Fruit fly (Drosophila melanogaster) whole organism, wandering third instar larva: ENCODE measurements around the gene Dph2.
A peak's percentile ranks its signal among the peaks of the same experiment; 100 is the strongest.

Experiments used
- Abd-B ChIP-seq: fragments of >200 bp; optimal IDR thresholded peaks from 2 replicates; lab custom pipeline; 2017; ENCODE audit warnings: missing biosample characterization, missing genetic modification characterization
- CG9705 ChIP-seq: fragments of 200-800 bp; sonication (Bioruptor generic); optimal IDR thresholded peaks from 2 replicates; lab custom pipeline; 2018; ENCODE audit warnings: missing biosample characterization, mild to moderate bottlenecking, missing genetic modification characterization
- CrebA ChIP-seq: fragments of 200-800 bp; sonication (Bioruptor generic); optimal IDR thresholded peaks from 2 replicates; lab custom pipeline; 2016; ENCODE audit warnings: missing biosample characterization, mild to moderate bottlenecking, missing genetic modification characterization, borderline replicate concordance
- Dfd ChIP-seq: fragments of >200 bp; optimal IDR thresholded peaks from 2 replicates; lab custom pipeline; 2017; ENCODE audit warnings: missing biosample characterization, missing genetic modification characterization
- Dif ChIP-seq: fragments of 200-275, 200-300 bp; sonication (Bioruptor generic); optimal IDR thresholded peaks from 2 replicates; lab custom pipeline; 2018; ENCODE audit warnings: missing biosample characterization, missing genetic modification characterization; ENCODE audit not compliant: partially characterized antibody
- GATAd ChIP-seq: sonication (Bioruptor generic); optimal IDR thresholded peaks from 2 replicates; lab custom pipeline; 2016; ENCODE audit warnings: missing biosample characterization, missing genetic modification characterization
- HLH106 ChIP-seq: fragments of 200-800 bp; optimal IDR thresholded peaks from 3 replicates; lab custom pipeline; 2019; ENCODE audit warnings: missing biosample characterization, mild to moderate bottlenecking, missing genetic modification characterization, moderate library complexity
- Hnf4 ChIP-seq: fragments of 200-800 bp; sonication (Bioruptor generic); optimal IDR thresholded peaks from 2 replicates; lab custom pipeline; 2016; ENCODE audit warnings: missing biosample characterization, mild to moderate bottlenecking, missing genetic modification characterization
- Hr78 ChIP-seq: fragments of >200 bp; optimal IDR thresholded peaks from 2 replicates; lab custom pipeline; 2017; ENCODE audit warnings: missing biosample characterization, missing genetic modification characterization
- Jra ChIP-seq: sonication (Bioruptor generic); optimal IDR thresholded peaks from 2 replicates; lab custom pipeline; 2016; ENCODE audit warnings: missing biosample characterization, missing genetic modification characterization
- Mio ChIP-seq: sonication (Bioruptor generic); optimal IDR thresholded peaks from 2 replicates; lab custom pipeline; 2016; ENCODE audit warnings: missing biosample characterization, missing genetic modification characterization
- Myc ChIP-seq: fragments of >200 bp; optimal IDR thresholded peaks from 2 replicates; lab custom pipeline; 2017
- OdsH ChIP-seq: fragments of 200-800 bp; sonication (Bioruptor generic); optimal IDR thresholded peaks from 2 replicates; lab custom pipeline; 2016; ENCODE audit warnings: missing biosample characterization, mild to moderate bottlenecking, missing genetic modification characterization
- Sp1 ChIP-seq: fragments of 200-800 bp; sonication (Bioruptor generic); optimal IDR thresholded peaks from 3 replicates; lab custom pipeline; 2019; ENCODE audit warnings: missing biosample characterization, mild to moderate bottlenecking, missing genetic modification characterization, moderate library complexity
- br ChIP-seq: fragments of 200-800 bp; sonication (Bioruptor generic); optimal IDR thresholded peaks from 2 replicates; lab custom pipeline; 2016; ENCODE audit warnings: missing biosample characterization, missing genetic modification characterization
- brk ChIP-seq: fragments of 200-800 bp; sonication (Bioruptor generic); optimal IDR thresholded peaks from 2 replicates; lab custom pipeline; 2016; ENCODE audit warnings: missing biosample characterization, mild to moderate bottlenecking, missing genetic modification characterization
- dsf ChIP-seq: sonication (Bioruptor generic); optimal IDR thresholded peaks from 2 replicates; lab custom pipeline; 2016; ENCODE audit warnings: missing biosample characterization, missing genetic modification characterization, borderline replicate concordance
- ey ChIP-seq: fragments of 200-800 bp; sonication (Bioruptor generic); optimal IDR thresholded peaks from 2 replicates; lab custom pipeline; 2016; ENCODE audit warnings: missing biosample characterization, missing genetic modification characterization
- foxo ChIP-seq, 2 experiments: fragments of 200-800 bp; sonication (Bioruptor generic); optimal IDR thresholded peaks; 2 replicates in 1 of 2; 3 replicates in 1 of 2; lab custom pipeline; 2016 to 2017; ENCODE audit warnings: missing biosample characterization in 2 of 2, missing genetic modification characterization in 2 of 2
- fru ChIP-seq: fragments of 200-800 bp; sonication (Bioruptor generic); optimal IDR thresholded peaks from 3 replicates; lab custom pipeline; 2016; ENCODE audit warnings: missing biosample characterization, mild to moderate bottlenecking, missing genetic modification characterization
- h ChIP-seq: fragments of 200-800 bp; sonication (Bioruptor generic); optimal IDR thresholded peaks from 3 replicates; lab custom pipeline; 2016; ENCODE audit warnings: missing biosample characterization, mild to moderate bottlenecking, missing genetic modification characterization
- jim ChIP-seq: fragments of 175-275, 200-325 bp; sonication (Bioruptor generic); optimal IDR thresholded peaks from 2 replicates; lab custom pipeline; 2016; ENCODE audit warnings: missing biosample characterization, mild to moderate bottlenecking, missing genetic modification characterization
- psq ChIP-seq: fragments of 200-800 bp; sonication (Bioruptor generic); optimal IDR thresholded peaks from 3 replicates; lab custom pipeline; 2017; ENCODE audit warnings: missing biosample characterization, mild to moderate bottlenecking, missing genetic modification characterization, moderate library complexity
- sage ChIP-seq: fragments of 200-800 bp; sonication (Bioruptor generic); optimal IDR thresholded peaks from 2 replicates; lab custom pipeline; 2016; ENCODE audit warnings: missing biosample characterization, mild to moderate bottlenecking, missing genetic modification characterization
- sv ChIP-seq: fragments of 200-800 bp; sonication (Bioruptor generic); optimal IDR thresholded peaks from 3 replicates; lab custom pipeline; 2016; ENCODE audit warnings: missing biosample characterization, missing genetic modification characterization
- usp ChIP-seq: fragments of >200 bp; optimal IDR thresholded peaks from 2 replicates; lab custom pipeline; 2017; ENCODE audit warnings: missing biosample characterization, missing genetic modification characterization
- woc ChIP-seq: sonication (Bioruptor generic); optimal IDR thresholded peaks from 2 replicates; lab custom pipeline; 2016; ENCODE audit warnings: missing biosample characterization, mild to moderate bottlenecking, missing genetic modification characterization

The Dph2 gene

DNA sequence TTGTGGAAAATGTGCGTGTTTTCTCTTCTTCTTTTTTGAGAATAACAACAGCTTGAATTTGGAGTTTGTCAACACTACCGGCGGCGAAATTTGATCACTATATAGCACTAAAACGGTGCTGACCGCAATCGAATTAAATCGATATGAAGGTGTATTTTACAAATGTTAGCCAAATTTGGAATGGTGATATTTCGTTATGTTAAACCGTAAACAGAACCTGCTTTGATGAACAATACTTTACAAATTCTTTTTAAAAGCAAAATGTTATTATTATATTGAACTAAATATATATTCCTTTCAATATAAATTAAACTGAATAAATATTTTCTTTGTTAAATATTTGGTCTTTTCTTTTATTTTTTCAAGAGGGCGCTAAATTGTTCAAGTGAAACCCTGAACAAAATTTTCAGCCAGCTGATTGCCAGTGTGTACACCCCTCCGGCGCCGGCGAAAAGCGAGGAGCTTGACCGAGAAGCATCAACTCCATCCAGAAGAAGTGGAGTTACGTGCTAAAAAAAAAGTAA lies 7.7 kb downstream of the Dph2 start, which contains the start of the genes Rrp6, CG33331 and CG33332 (continued):
- TF ChIP-seq dsf (no peak), ey (GFP tag; lab: Kevin White, UChicago) (peak; percentile 66), Jra (GFP tag; lab: Kevin White, UChicago) (no peak), CrebA (GFP tag; lab: Kevin White, UChicago) (no peak), psq (GFP tag; lab: Kevin White, UChicago) (peak; percentile 72)

DNA sequence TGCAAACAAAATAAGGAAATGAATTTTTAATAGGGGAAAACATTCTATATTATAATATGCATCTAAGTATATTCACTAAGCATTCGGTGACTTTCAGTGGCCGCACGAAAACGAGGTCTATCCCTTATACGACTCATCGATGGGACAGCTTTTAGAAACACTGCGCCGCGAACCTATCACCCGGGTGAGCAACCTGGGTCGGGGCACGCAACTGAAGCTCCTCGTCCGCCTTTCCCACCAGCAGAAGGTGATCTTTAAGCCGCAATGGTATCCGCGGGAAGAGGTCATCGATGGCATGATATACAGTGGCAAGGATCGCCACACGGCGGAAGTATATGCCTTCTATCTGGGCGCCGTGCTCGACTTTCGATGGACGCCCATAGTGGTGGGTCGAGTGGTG lies 12.9 kb downstream of the Dph2 start:
- TF ChIP-seq h (no peak), HLH106 (tag; lab: Kevin White, UChicago) (no peak), sv (no peak), sage (no peak), CG9705 (GFP tag; lab: Kevin White, UChicago) (no peak)

DNA sequence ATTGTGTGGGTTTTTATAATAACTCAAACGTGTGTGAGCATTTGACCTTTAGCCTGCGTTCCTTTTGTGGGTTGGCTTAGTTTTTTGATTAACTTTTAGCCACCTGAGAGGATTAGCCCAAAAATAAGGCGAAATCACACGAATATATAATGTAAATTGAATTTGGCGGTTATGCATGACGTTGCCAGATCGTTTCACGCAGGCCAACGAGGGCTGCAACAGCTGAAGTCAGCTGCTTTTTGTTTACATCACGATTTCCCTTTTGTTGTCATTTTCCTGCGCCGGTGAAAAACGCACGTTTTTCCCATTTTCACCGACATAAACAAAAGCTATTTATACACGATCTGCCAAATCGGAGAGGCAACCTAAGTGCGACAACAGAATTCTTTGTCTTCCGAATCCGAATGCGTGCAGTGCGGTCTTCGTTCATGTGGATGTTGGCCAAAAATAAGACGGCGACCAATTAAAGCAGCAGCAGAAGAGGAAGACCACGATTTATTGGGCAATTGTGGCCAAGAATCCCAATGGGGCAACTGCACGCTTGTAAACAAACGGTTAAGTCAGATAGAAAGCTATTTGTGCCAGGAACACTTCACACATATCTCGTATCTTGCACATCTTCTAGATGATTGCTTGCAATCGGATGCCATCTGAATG lies 14.4 kb downstream of the Dph2 start, which contains the start of gene CG3631:
Gene CG3631, plus strand, starts transcription at position 251 of the 657 bp plus-strand sequence.
- no peak for TF ChIP-seq Myc
- TF ChIP-seq psq (GFP tag; lab: Kevin White, UChicago), result peak; percentile 69

DNA sequence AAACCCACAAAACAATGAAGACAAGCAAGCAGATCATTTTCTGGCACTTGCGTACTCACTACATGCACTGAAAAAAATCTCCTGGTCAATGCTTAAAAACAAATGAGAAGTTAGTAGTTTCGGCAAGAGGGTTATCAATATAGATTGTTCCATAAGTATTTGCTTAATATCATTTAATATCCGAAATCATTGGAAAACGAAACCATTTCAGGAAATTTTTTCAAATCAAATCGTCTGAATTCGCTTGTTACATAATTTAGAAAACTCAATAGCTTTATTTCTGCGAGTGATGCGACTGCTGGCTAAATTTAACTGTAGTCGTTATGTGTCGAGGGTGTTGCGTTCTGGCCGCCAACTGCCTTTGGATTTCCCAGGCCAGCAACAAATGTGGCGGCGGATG lies 15.6 kb downstream of the Dph2 start:
- TF ChIP-seq Dif (GFP tag; lab: Kevin White, UChicago), result no peak
- TF ChIP-seq dsf, result no peak
- TF ChIP-seq fru (GFP tag; lab: Kevin White, UChicago), result no peak
- no peak for TF ChIP-seq HLH106 (tag; lab: Kevin White, UChicago)
- TF ChIP-seq Mio, result no peak
- TF ChIP-seq usp, result no peak
- no peak for TF ChIP-seq Jra (GFP tag; lab: Kevin White, UChicago)
- no peak for TF ChIP-seq CG9705 (GFP tag; lab: Kevin White, UChicago)
- TF ChIP-seq Hr78 (GFP tag; lab: Kevin White, UChicago), result no peak
- TF ChIP-seq Hnf4 (GFP tag; lab: Kevin White, UChicago), result no peak

DNA sequence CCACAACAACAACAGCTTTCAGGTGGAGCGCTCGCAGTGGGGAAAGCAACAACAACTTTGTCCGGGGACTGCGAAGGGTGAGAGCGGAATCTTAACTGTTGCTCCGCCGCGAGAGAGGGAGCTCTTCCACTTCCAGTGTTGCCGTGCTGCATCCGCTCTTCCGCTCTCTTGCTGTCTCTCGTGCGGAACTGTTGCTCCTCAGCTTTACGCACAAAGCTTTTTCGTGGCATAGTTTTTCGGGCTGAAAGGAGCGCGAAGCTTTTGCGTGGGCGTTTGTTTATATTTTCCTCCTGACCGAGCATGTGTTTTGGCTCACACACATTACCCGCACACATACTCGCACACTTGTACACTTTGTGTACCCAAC lies 17.8 kb downstream of the Dph2 start:
- no peak for TF ChIP-seq jim (GFP tag; lab: Kevin White, UChicago)
- TF ChIP-seq fru (GFP tag; lab: Kevin White, UChicago), result no peak
- TF ChIP-seq Sp1 (GFP tag; lab: Kevin White, UChicago), result no peak
- TF ChIP-seq GATAd (GFP tag; lab: Kevin White, UChicago), result no peak
- TF ChIP-seq woc, result no peak
- no peak for TF ChIP-seq ey (GFP tag; lab: Kevin White, UChicago)
- no peak for TF ChIP-seq Abd-B (GFP tag; lab: Kevin White, UChicago)
- no peak for TF ChIP-seq foxo (GFP tag; optimal IDR thresholded peaks at IDR 0.05; lab: Kevin White, UChicago)
- TF ChIP-seq OdsH (GFP tag; lab: Kevin White, UChicago), result no peak
- TF ChIP-seq brk (GFP tag; lab: Kevin White, UChicago), result no peak

DNA sequence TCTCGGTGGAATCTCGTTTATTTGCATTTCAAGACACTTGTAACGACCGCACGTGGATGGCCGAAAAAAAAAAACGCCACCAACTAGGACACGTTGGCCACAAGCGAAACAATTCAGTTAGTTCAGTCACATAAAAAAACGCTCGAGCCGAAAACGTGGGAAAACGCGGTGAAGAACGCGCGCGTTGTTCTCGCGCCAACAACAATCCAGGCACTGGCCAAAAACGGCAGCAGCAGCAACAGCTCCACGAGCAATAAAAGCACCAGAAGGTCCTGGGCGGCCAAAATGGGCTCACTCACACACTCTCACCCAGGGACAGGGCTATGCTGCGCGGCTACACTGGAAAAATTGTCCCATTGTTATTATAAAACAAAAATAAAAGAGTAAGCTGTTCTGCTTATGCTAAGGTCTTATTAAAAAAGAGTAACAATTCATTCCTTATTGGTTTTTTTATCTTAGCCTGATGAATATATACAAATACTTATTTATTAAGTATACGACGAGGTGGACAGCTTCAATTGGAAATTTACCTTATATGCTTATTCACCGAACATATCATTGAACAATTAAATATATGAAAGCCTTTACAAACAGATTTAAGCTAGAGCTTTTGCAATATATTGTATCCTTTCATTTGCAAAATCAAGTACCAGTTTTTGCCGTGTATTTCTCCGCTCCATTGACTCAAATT lies 18.3 kb downstream of the Dph2 start, which contains the start of gene btsz:
Gene btsz, minus strand, starts transcription at position 215 of the 691 bp plus-strand sequence.
- TF ChIP-seq sv (peak; percentile 27), br (GFP tag; lab: Kevin White, UChicago) (no peak)
- TF ChIP-seq, all 38 proteins: peak for 1

DNA sequence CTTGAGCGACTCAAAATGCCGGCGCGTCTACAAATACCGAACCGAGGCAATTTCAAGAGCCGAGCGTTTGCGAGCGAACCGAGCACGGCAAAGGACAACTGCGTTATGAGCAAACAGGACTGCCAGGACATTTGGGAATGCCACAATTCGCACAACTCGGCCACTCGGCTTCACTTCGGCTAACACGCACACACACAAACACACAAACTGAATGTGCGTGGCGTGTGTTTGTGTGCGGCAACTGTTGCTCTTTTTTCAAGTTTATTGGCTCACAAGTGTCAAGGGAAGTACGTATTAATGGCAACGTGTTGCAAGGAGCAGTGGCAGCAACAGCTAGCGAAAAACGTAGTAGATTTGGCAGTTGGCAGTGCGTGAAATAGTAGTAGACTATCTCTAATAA lies 20.4 kb downstream of the Dph2 start:
- TF ChIP-seq Dif (GFP tag; lab: Kevin White, UChicago), result no peak
- no peak for TF ChIP-seq Dfd
- TF ChIP-seq foxo (GFP tag; optimal IDR thresholded peaks at IDR 0.05; lab: Kevin White, UChicago), result no peak
- TF ChIP-seq sage, result no peak
- TF ChIP-seq Hnf4 (GFP tag; lab: Kevin White, UChicago), result no peak
- TF ChIP-seq Abd-B (GFP tag; lab: Kevin White, UChicago), result no peak
- no peak for TF ChIP-seq OdsH (GFP tag; lab: Kevin White, UChicago)
- TF ChIP-seq br (GFP tag; lab: Kevin White, UChicago), result no peak
- TF ChIP-seq fru (GFP tag; lab: Kevin White, UChicago), result no peak
- TF ChIP-seq CrebA (GFP tag; lab: Kevin White, UChicago), result no peak
- TF ChIP-seq brk (GFP tag; lab: Kevin White, UChicago), result no peak
- TF ChIP-seq, all 38 proteins: peak for 0
